Fruit fly (Drosophila melanogaster): ENCODE measurements around the gene Dhc98D.

DNA sequence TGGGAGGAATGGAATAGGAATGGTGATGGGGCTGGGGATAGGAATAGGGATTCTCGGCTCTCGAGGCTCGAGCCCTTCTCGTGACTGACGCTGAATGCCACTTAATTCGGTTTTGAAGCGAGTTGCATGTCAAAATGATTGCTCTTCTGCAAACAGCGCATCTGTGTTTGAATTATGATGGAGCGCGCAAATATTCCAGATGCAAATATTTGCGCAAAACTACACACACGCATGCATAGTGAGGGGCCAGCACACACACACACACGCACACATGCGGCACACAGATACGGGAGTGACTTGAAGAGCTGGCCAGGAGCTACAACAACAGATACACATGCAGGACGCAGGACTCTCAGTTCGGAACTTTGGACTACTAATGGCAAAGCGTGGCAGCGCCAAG is 58.9 kb downstream of the Dhc98D start:
- TF ChIP-seq usp (GFP tag; optimal IDR thresholded peaks at IDR 0.05) (no peak), EcR (GFP tag; optimal IDR thresholded peaks at IDR 0.05) (no peak), psq (optimal IDR thresholded peaks at IDR 0.05) (no peak), pan (optimal IDR thresholded peaks at IDR 0.05) (no peak), CG8478 (optimal IDR thresholded peaks at IDR 0.05) (no peak)
